Fruit fly (Drosophila melanogaster): ENCODE results near the gene CG14200.

DNA sequence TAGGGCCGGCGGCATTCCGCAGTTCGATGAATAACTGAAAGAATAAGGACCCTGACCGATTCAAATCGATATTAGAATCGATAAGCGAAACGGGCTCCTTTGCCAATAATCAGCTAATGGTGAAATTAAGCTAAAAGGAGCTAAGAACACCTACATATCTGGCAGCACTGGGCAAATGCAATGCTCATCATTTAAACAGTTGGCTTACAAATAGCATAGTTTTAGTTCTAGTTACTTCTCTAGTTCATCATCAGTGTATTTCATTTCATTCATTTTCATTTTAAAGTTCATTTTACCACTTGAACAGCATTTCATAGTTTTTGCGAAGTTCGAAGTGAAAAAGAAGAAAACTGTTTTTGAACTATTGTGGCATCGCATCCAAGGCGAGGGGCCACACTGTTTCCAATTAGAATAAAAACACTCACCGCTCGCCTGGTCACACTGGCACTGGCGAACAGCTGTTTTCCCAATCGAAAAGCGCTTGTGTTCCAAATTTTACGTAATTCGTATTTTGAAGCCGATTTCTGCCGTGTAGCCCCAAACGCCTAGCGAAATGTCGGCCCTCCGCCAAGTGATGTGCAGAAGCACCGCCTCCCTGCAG, 3.2 kb upstream of the CG14200 start, which contains the start of the genes pcm and ND-18:
- no peak for TF ChIP-seq usp (GFP tag; optimal IDR thresholded peaks at IDR 0.05)
- no peak for TF ChIP-seq pan (optimal IDR thresholded peaks at IDR 0.05)

All from whole organism.